Fruit fly (Drosophila melanogaster) whole organism, larva: ENCODE data around the gene Ptp4E.
A peak's percentile ranks its signal among the peaks of the same experiment; 100 is the strongest.

Experiments used
- noc ChIP-seq: fragments of 200-800 bp; sonication (Bioruptor generic); optimal IDR thresholded peaks from 3 replicates; lab custom pipeline; 2019; ENCODE audit warnings: missing biosample characterization, mild to moderate bottlenecking, missing genetic modification characterization, moderate library complexity

The Ptp4E gene

dm6 chrX:4935979-4936843 lies 2.7 kb upstream of the Ptp4E start:
- no peak for TF ChIP-seq noc (tag; lab: Kevin White, UChicago)

dm6 chrX:4937222-4938071 lies 1.5 kb upstream of the Ptp4E start:
- TF ChIP-seq noc (tag; lab: Kevin White, UChicago), result no peak

dm6 chrX:4938072-4938336 lies 924 bp upstream of the Ptp4E start, which contains the start of gene CG44774:
TSS of gene CG44774 (minus strand) at chrX:4938105.
- TF ChIP-seq noc (tag; lab: Kevin White, UChicago), result no peak

DNA sequence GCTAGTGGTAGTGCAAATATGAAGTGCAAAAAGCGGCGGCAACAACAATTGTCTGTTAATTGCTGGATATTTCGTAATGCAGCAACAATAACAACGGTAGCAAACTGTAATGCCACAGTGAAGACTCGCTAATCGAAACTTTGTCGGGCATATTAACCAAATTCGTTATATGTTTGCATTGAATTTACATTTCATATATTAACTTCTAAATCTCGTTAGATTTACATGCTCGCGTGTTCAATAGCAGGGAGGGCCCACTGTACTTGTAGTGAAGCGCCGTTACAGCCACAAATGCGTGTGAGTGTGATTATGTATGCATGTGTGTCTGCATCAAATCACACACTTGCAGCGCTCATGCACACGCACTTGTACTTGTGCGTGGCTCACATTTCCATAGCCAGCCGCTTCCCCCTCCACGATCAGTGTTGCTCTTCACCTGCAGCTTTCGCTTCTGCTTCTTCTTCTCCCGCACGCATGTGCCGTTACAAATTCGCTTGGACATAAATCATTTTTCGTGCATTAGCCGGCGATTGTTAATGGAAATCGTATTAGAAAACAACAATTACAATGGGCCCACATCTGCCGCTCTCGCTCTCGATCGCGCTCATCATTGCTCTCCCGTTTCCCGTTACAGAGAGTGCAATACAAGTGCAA lies 987 bp downstream of the Ptp4E start:
- TF ChIP-seq noc (tag; lab: Kevin White, UChicago), result peak; percentile 61

dm6 chrX:4940527-4940926 lies 1.6 kb downstream of the Ptp4E start:
- TF ChIP-seq noc (tag; lab: Kevin White, UChicago), result no peak

DNA sequence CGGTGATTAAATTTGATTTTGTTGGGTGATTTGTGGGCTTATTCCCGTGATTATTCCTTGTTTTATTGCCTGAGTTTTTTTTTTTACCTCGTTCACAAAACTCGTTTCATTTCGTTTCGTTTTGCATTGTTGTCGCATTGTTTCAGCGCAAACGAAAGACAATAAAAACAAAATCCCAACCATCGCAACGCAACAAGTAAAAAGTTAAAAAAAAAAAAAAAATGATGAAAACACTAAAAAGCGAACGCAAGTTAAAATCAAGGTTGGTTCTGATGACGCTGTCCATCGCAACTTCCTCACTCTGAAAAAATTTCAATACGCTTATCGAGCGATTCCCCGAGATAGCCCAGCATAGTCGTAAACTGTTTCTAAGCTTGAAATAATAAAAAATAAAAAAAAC lies 2.6 kb downstream of the Ptp4E start:
- TF ChIP-seq noc (tag; lab: Kevin White, UChicago), result no peak

DNA sequence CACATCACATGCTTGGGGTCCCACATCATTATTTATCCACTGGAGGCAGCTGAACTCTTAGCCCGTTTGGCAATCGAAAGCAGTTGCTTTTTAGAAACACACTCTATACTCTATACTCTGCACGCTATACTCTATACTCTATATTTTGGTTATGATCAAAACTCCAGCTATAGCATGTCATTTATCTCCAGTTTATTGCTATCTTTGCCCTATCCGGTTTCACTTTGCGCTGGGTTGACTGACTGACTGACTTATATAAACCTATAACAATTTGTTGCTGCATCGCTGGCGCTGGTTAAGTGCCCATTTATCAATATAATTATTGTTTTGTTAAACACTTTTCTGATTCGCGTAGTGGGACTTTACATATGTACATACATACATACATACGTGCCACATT lies 4.6 kb downstream of the Ptp4E start:
- TF ChIP-seq noc (tag; lab: Kevin White, UChicago), result no peak

DNA sequence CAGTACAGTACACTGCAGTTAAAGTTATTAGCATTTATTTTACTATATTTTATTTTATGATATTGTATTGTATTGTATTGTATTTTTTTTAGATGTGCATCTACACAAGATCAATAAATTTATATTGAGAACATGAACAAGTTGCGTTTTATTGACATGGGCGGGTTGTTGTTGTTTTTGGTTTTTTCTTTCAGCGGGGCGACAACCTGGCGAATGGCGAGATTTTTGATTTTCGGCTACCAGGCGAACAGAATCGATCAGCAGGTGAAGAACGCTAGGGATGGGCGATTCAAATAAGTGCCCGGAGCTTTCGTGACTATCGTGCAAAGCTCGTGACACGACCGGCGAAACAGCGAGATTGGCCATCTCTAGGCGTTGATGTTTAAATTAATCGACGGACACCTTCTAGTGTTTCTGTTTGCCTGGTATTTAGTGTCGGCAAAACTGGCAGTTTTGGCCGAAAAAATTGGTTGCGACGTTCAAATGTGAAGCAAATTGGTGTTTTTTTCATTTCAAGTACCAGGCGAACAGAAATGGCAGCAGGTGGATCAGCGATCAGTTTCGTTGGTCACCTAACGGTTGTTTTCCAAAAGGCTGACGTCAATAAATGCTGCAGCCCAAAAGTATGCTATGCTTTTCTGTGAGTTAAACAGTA lies 17.0 kb downstream of the Ptp4E start:
- TF ChIP-seq noc (tag; lab: Kevin White, UChicago), result no peak

DNA sequence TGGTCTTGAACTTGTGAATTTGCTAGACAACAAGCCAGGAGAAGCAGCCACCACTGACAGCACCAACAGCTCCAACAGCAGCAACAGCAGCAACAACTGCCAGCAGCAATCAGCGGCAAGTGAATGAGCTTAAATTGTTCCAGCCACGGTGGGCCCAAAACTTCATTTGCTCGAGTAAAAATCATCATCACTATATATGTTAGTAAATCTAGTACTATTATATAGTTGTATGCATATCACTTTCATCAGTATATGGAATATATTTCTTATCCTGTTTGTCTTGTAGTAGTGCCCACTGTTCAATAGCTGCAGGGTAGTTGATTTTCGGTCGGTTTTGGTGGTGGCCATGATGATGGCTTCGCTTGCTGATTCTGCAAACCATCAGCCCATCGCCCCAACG lies 19.9 kb downstream of the Ptp4E start:
- TF ChIP-seq noc (tag; lab: Kevin White, UChicago), result no peak

DNA sequence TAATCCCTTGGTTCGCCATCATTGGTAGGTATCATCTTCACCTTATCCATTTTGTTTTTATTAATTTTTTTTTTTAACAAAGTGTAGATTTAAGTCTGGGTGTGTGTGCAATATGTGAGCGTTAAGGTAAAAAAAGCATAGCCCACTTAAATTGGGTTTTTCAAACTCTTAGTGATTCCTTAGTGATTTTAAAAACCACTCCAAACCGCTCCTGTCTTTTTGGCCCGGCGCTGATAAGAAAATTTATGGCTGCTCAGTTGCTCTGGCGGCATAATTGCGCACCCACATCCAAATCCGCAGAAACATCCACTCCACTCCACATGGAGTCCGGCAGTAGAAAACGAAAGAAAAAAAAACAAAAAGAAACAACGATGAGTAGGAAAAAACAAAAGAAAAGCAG lies 22.1 kb downstream of the Ptp4E start, which contains the start of gene CG15468:
TSS of gene CG15468 (minus strand) at position 101 of the 400 bp plus-strand sequence.
- TF ChIP-seq noc (tag; lab: Kevin White, UChicago), result no peak

DNA sequence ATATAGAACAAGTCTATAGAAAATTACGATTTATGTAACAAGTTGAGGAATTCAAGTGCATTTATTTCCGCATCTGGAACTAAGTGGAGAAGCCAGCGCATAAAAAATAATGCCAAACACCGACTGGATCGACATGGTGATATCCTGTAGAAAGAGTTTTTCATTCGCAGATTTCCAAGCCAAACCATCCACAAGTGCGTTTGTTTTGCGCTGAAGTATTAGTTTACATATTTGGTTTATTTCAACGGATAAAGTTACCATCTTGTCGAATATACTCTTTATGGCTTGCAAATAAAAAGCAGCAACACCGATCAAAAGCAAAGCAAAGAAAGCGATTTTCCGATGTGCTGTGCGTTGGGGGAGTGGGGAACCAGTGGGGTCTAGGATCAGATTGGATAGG lies 24.0 kb downstream of the Ptp4E start:
- TF ChIP-seq noc (tag; lab: Kevin White, UChicago), result no peak

dm6 chrX:4965673-4966072 lies 26.7 kb downstream of the Ptp4E start:
- TF ChIP-seq noc (tag; lab: Kevin White, UChicago), result no peak

dm6 chrX:4969926-4970325 lies 31.0 kb downstream of the Ptp4E start:
- TF ChIP-seq noc (tag; lab: Kevin White, UChicago), result no peak

dm6 chrX:4982430-4982829 lies 43.5 kb downstream of the Ptp4E start:
- TF ChIP-seq noc (tag; lab: Kevin White, UChicago), result no peak

DNA sequence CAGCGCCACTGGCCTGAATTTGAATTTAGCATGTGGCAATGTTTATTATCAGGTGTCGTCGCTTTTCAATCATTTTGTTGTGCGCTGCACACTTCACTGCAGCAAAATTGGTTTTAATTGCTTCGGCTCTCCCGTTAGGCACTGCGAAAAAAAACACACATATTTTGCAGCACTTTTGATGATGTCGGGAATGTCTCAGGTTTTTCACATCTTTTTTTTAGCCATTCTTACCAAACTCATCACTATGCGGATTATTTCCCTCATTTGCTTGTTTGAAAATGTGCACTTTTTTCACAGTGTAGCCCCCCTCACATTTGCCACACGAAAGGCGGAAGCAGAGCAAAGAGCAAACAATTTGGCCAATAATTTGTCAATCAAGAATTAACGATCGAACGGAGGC lies 44.3 kb downstream of the Ptp4E start:
- no peak for TF ChIP-seq noc (tag; lab: Kevin White, UChicago)

dm6 chrX:4985371-4985770 lies 46.4 kb downstream of the Ptp4E start:
- TF ChIP-seq noc (tag; lab: Kevin White, UChicago), result no peak
